Fruit fly (Drosophila melanogaster) whole organism, prepupa: Measurements from ENCODE around the gene mip130.

ENCODE experiments used
- Blimp-1 ChIP-seq: fragments of 200-800 bp; sonication (Bioruptor generic); optimal IDR thresholded peaks from 3 replicates; lab custom pipeline; 2017; ENCODE audit warnings: missing biosample characterization, missing genetic modification characterization, mild to moderate bottlenecking, moderate library complexity, missing genetic modification reagents
- CG3032 ChIP-seq: fragments of 200-800 bp; optimal IDR thresholded peaks from 2 replicates; lab custom pipeline; 2019; ENCODE audit warnings: missing biosample characterization, mild to moderate bottlenecking, missing genetic modification characterization, moderate library complexity
- CG6808 ChIP-seq: fragments of 200-800 bp; sonication (Bioruptor generic); optimal IDR thresholded peaks from 3 replicates; lab custom pipeline; 2017; ENCODE audit warnings: missing biosample characterization, missing genetic modification characterization, mild to moderate bottlenecking, moderate library complexity, missing genetic modification reagents
- Eip75B ChIP-seq: fragments of 200-800 bp; sonication (Bioruptor generic); optimal IDR thresholded peaks from 3 replicates; lab custom pipeline; 2016; ENCODE audit warnings: missing biosample characterization, missing genetic modification characterization
- Eip93F ChIP-seq: fragments of 200-800 bp; sonication (Bioruptor generic); optimal IDR thresholded peaks from 2 replicates; lab custom pipeline; 2016; ENCODE audit warnings: missing biosample characterization, mild to moderate bottlenecking, missing genetic modification characterization
- Gug ChIP-seq: fragments of 200-800 bp; sonication (Bioruptor generic); IDR thresholded peaks from 2 replicates; pipeline ENCODE4 v1.3.6; 2022; ENCODE audit warnings: missing biosample characterization, missing genetic modification characterization
- Hr4 ChIP-seq: fragments of 200-800 bp; sonication (Bioruptor generic); optimal IDR thresholded peaks from 3 replicates; lab custom pipeline; 2016; ENCODE audit warnings: missing biosample characterization, missing genetic modification characterization
- OdsH ChIP-seq: fragments of 200-800 bp; sonication (Bioruptor generic); optimal IDR thresholded peaks from 3 replicates; lab custom pipeline; 2016; ENCODE audit warnings: missing biosample characterization, missing genetic modification characterization
- cyc ChIP-seq: fragments of 200-800 bp; sonication (Bioruptor generic); optimal IDR thresholded peaks from 3 replicates; lab custom pipeline; 2016; ENCODE audit warnings: missing biosample characterization, missing genetic modification characterization
- fd59A ChIP-seq: fragments of 200-800 bp; sonication (Bioruptor generic); optimal IDR thresholded peaks from 2 replicates; lab custom pipeline; 2017; ENCODE audit warnings: missing biosample characterization, mild to moderate bottlenecking, missing genetic modification characterization, missing genetic modification reagents
- net ChIP-seq: fragments of 200-800 bp; sonication (Bioruptor generic); optimal IDR thresholded peaks from 3 replicates; lab custom pipeline; 2016; ENCODE audit warnings: missing biosample characterization, missing genetic modification characterization
- svp ChIP-seq: fragments of 200-800 bp; sonication (Bioruptor generic); peaks from one replicate; lab custom pipeline; 2016; ENCODE audit warnings: missing biosample characterization, missing genetic modification characterization
- vri ChIP-seq: fragments of 200-800 bp; sonication (Bioruptor generic); optimal IDR thresholded peaks from 3 replicates; lab custom pipeline; 2016; ENCODE audit warnings: missing biosample characterization, mild to moderate bottlenecking, missing genetic modification characterization

DNA sequence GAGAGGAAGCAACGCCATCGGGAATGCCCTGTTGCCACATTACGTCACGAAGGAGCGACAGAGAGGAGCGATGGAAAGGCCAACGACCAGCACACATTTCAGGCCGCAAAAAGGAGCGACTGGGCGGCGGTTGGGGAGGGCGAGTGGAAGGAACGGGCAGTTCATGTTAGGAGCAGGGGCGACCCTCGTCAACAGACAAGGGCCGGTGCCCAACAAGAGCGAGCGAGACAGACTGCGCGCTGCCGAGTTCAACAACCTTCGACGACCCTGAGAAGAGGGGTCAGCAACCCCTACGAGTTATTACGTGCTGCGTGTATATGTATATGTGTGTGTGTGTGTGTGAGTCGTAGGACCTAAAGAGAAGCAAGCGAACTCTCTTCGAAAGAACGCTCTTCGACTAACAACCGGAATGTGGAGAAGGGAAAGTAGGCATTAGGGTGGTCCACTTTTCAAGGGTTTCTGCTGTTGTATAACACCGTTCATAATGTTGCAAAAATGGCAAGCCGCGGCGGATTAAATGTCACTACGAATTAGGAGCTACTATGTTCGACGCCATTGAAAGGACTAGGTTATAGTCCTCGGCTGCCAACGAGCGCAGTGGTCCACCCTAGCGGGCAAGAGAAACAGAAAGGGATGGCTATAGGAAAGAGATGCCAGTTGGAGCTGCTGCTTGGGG lies 43.5 kb downstream of the mip130 start:
- TF ChIP-seq Gug (GFP tag; lab: Robert Waterston, UW): peak; percentile 98
- TF ChIP-seq Blimp-1 (GFP tag; lab: Kevin White, UChicago): peak; percentile 96
- TF ChIP-seq Eip93F: peak; percentile 99
- peak; percentile 99 for TF ChIP-seq Eip75B (GFP tag; lab: Kevin White, UChicago)
- TF ChIP-seq OdsH (GFP tag; lab: Kevin White, UChicago): peak; percentile 99
- TF ChIP-seq CG6808 (GFP tag; lab: Kevin White, UChicago): peak; percentile 97
- peak; percentile 98 for TF ChIP-seq fd59A (GFP tag; lab: Kevin White, UChicago)
- peak; percentile 99 for TF ChIP-seq svp (GFP tag; lab: Kevin White, UChicago)
- TF ChIP-seq Hr4 (GFP tag; lab: Kevin White, UChicago): peak; percentile 98
- TF ChIP-seq net (GFP tag; lab: Kevin White, UChicago): peak; percentile 99
- TF ChIP-seq vri (GFP tag; lab: Kevin White, UChicago): peak; percentile 98
- TF ChIP-seq CG3032: peak; percentile 98
- peak; percentile 99 for TF ChIP-seq cyc (GFP tag; lab: Kevin White, UChicago)
